Worm (Caenorhabditis elegans) whole organism, L4 larva: ENCODE measurements around the gene F18F11.4.

Source experiments
- ceh-82 ChIP-seq: sonication (generic microtip); optimal IDR thresholded peaks from 2 replicates; lab custom pipeline; 2017; ENCODE audit warnings: missing biosample characterization, missing genetic modification characterization
- daf-16 ChIP-seq, 3 experiments: sonication (generic microtip); optimal IDR thresholded peaks; 2 replicates each; lab custom pipeline; 2016 to 2017; ENCODE audit warnings: missing genetic modification characterization in 3 of 3, missing genetic modification reagents in 3 of 3, mild to moderate bottlenecking in 2 of 3, missing compliant biosample characterization in 2 of 3, missing biosample characterization in 1 of 3, moderate library complexity in 1 of 3
- daf-19 ChIP-seq: fragments of 200-800 bp; sonication (Bioruptor generic); conservative IDR thresholded peaks from 2 replicates; pipeline ENCODE4 v1.3.6; 2022; ENCODE audit warnings: missing genetic modification characterization, missing compliant biosample characterization
- mdl-1 ChIP-seq, 2 experiments: fragments of 150-350 bp in 1 of 2; sonication (generic microtip) in 1 of 2; optimal IDR thresholded peaks; 2 replicates each; lab custom pipeline; 2014 to 2017; ENCODE audit warnings: missing biosample characterization in 2 of 2, missing genetic modification characterization in 2 of 2
- nhr-237 ChIP-seq: sonication (generic microtip); optimal IDR thresholded peaks from 2 replicates; lab custom pipeline; 2017; ENCODE audit warnings: missing biosample characterization, missing genetic modification characterization
- nhr-76 ChIP-seq: fragments of 150-350 bp; optimal IDR thresholded peaks from 2 replicates; lab custom pipeline; 2014; ENCODE audit warnings: missing biosample characterization, missing genetic modification characterization
- nhr-77 ChIP-seq: fragments of 150-350 bp; optimal IDR thresholded peaks from 2 replicates; lab custom pipeline; 2014; ENCODE audit warnings: missing biosample characterization, missing genetic modification characterization
- zag-1 ChIP-seq: fragments of 150-350 bp; optimal IDR thresholded peaks from 2 replicates; lab custom pipeline; 2014; ENCODE audit warnings: missing biosample characterization, missing genetic modification characterization
- zfp-3 ChIP-seq: fragments of 200-800 bp; sonication (Bioruptor generic); conservative IDR thresholded peaks from 2 replicates; pipeline ENCODE4 v1.3.6; 2022; ENCODE audit warnings: missing genetic modification reagents, missing genetic modification characterization, missing compliant biosample characterization
- ztf-11 ChIP-seq: fragments of 150-350 bp; optimal IDR thresholded peaks from 2 replicates; lab custom pipeline; 2014; ENCODE audit warnings: missing biosample characterization, missing genetic modification characterization

ce11 chrIV:337128-337646, 6.6 kb downstream of the F18F11.4 start, which contains the start of gene pxmp-4:
- TF ChIP-seq nhr-77 (tag; lab: Kevin White, UChicago), result no peak
- TF ChIP-seq nhr-237 (tag; lab: Kevin White, UChicago), result no peak
- TF ChIP-seq ztf-11 (tag; lab: Kevin White, UChicago), result no peak
- no peak for TF ChIP-seq daf-19 (GFP tag; lab: Robert Waterston, UW)
- TF ChIP-seq mdl-1 (tag; optimal IDR thresholded peaks at IDR 0.05; lab: Kevin White, UChicago), result no peak
- TF ChIP-seq daf-16 (GFP tag; optimal IDR thresholded peaks at IDR 0.05; lab: Kevin White, UChicago), result no peak
- TF ChIP-seq daf-16 (tag; optimal IDR thresholded peaks at IDR 0.05; lab: Kevin White, UChicago), result peak; percentile 58
- no peak for TF ChIP-seq zfp-3 (GFP tag; lab: Robert Waterston, UW)
- TF ChIP-seq ceh-82 (tag; lab: Kevin White, UChicago), result no peak
- TF ChIP-seq zag-1 (tag; lab: Kevin White, UChicago), result no peak
- TF ChIP-seq nhr-76, result no peak
